Fruit fly (Drosophila melanogaster) whole organism: ENCODE results near the gene CG18507.

Experiments used
- CG8478 ChIP-seq: fragments of >200 bp; optimal IDR thresholded peaks from 2 replicates; lab custom pipeline; 2018; ENCODE audit warnings: inconsistent platforms
- Dll ChIP-seq: fragments of >200 bp; optimal IDR thresholded peaks from 2 replicates; lab custom pipeline; 2017
- EcR ChIP-seq, 2 experiments: fragments of >200 bp; optimal IDR thresholded peaks; 2 replicates each; lab custom pipeline; 2017; ENCODE audit warnings: missing biosample characterization in 2 of 2, missing genetic modification characterization in 2 of 2, missing genetic modification reagents in 2 of 2
- pan ChIP-seq: fragments of >200 bp; optimal IDR thresholded peaks from 2 replicates; lab custom pipeline; 2017
- psq ChIP-seq: fragments of >200 bp; optimal IDR thresholded peaks from 2 replicates; lab custom pipeline; 2017
- usp ChIP-seq: fragments of >200 bp; optimal IDR thresholded peaks from 2 replicates; lab custom pipeline; 2017; ENCODE audit warnings: missing biosample characterization, missing genetic modification characterization, mixed read lengths

CG18507 gene

DNA sequence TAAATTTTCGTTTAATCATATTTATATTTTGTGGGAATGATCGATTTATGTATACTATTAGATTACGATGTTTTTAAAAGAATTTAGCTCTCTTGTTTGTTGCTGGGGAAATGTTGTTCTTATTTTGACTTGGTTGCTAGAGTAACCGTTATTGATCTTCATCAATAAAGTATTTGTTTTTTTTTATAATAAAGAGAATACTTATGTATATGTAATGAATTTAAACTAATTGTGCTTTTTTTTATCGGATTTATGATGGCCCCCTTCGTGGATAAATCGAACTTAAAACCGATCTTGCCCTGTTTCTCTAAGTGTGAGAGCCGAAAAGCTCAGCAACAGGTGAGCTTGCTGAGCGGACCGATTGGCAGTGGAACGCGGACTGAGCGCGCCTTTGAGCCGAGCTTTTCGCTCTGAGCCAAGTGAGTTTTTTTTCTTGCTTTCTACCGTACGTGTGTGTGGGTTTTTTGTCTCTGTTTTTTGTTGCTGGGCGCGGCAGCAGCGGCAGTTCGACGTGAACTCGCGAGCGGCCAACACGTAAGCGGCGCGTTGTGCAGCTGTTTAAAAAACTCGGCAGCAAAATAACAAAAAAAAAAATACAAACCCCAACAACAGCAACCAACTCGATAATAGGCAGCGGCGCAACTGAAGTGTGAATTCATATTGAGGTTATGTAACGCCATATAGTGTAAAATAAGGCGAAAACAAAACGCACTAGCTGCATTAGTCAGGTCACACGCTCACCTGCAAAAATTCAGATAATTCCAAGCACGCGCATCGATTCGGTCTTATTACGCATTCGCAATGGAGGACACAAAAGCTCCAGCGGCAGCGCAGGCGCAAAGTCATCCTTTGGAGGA, at the start of gene CG18507:
TSS of gene CG18507 (plus strand) at position 501 of the 857 bp plus-strand sequence.
- TF ChIP-seq Dll (lab: Kevin White, UChicago) = no peak
- no peak for TF ChIP-seq usp (GFP tag; lab: Kevin White, UChicago)
- TF ChIP-seq pan = no peak
- no peak for TF ChIP-seq EcR (GFP tag; optimal IDR thresholded peaks at IDR 0.05; lab: Kevin White, UChicago)
- no peak for TF ChIP-seq psq (lab: Kevin White, UChicago)
- TF ChIP-seq CG8478 (lab: Kevin White, UChicago) = no peak

DNA sequence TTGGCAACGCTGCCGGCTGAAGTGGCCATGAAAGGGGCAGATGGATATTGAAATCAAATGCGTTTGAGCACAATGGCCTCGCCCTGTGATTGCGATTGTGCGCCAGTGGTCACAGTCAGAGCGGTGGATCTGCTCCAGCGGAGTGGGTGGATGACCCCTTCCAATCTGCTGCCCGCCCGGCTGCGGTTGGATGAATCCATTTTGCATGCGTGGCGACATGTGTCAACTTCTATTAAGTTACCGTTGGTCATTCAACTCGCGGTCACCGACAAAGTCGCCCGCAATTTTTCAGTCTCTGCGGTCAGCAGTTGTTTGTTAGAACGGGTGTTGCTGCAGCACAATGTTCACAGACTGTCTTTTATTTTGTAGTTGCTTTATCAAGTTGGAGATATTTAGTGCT, 49.7 kb upstream of the CG18507 start:
- TF ChIP-seq CG8478 (lab: Kevin White, UChicago) (no peak), Dll (lab: Kevin White, UChicago) (no peak), psq (lab: Kevin White, UChicago) (no peak), EcR (GFP tag; optimal IDR thresholded peaks at IDR 0.05; lab: Kevin White, UChicago) (peak in 1 of 2 experiments; percentile 66), usp (GFP tag; lab: Kevin White, UChicago) (no peak), pan (peak; percentile 11)

DNA sequence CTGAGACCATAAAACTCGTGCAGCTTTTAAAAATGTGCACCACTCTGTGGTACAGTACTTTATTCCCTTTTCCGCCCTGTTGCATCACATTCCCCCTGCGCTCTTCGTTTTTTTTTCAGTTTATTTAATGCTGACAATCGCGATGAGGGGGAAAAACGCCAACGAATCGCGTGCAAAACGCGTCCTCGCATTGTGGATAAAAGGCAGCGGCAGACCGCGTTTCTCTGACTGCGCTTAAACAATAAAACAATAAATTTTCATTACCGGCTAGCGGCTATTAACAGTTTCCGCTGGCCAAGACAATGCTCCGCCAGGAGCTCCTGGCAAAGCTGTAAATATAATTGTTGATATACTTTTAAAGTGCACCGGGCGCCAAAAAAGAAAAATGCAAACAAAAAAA, 35.4 kb upstream of the CG18507 start:
- TF ChIP-seq CG8478 (lab: Kevin White, UChicago) (no peak), EcR (GFP tag; optimal IDR thresholded peaks at IDR 0.05; lab: Kevin White, UChicago) (no peak), psq (lab: Kevin White, UChicago) (no peak), usp (GFP tag; lab: Kevin White, UChicago) (no peak), Dll (lab: Kevin White, UChicago) (no peak), pan (no peak)

DNA sequence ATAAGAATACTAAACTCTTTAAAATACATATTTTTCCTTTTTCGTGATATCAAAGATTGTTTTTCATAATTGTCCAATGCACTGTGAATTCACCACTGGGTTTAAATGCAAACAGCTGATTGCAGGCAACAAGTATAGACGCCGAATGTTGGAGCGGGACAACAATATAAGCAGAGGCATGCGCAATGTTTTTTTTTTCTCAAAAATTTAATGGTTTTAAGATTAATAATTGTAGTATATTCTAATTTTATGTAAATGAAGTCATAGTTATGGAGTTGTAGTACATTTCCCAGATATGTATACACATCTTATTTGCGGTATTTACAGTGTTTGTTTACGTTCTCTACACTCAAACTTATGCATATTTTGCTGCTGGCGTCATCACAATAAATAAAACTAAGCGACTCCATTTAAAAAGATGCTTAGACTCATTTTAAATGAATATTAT, 24.8 kb upstream of the CG18507 start:
- TF ChIP-seq usp (GFP tag; lab: Kevin White, UChicago) (no peak), EcR (GFP tag; optimal IDR thresholded peaks at IDR 0.05; lab: Kevin White, UChicago) (no peak), Dll (lab: Kevin White, UChicago) (no peak), pan (no peak), psq (lab: Kevin White, UChicago) (no peak), CG8478 (lab: Kevin White, UChicago) (peak; percentile 18)

DNA sequence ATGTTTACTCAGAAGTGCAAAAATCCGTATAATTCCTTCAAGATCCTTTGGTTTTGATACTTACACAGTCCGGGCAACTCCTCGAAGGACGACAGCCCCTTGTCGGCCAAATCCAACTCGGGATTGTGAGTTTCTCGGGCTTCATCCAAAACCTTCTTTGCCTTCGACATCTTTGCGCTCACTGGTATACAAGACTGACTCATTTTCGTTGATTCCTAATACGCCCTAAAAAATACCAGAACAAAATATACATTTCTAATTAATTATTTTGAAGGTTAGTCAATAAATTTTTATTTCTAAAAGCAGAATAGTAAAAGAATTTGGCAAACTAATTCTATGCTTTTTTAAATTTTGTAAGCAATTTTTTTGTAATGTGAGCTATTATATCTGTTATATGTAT, 24.3 kb upstream of the CG18507 start:
- TF ChIP-seq EcR (GFP tag; optimal IDR thresholded peaks at IDR 0.05; lab: Kevin White, UChicago) (no peak), usp (GFP tag; lab: Kevin White, UChicago) (no peak), CG8478 (lab: Kevin White, UChicago) (no peak), pan (no peak), Dll (lab: Kevin White, UChicago) (no peak), psq (lab: Kevin White, UChicago) (no peak)

DNA sequence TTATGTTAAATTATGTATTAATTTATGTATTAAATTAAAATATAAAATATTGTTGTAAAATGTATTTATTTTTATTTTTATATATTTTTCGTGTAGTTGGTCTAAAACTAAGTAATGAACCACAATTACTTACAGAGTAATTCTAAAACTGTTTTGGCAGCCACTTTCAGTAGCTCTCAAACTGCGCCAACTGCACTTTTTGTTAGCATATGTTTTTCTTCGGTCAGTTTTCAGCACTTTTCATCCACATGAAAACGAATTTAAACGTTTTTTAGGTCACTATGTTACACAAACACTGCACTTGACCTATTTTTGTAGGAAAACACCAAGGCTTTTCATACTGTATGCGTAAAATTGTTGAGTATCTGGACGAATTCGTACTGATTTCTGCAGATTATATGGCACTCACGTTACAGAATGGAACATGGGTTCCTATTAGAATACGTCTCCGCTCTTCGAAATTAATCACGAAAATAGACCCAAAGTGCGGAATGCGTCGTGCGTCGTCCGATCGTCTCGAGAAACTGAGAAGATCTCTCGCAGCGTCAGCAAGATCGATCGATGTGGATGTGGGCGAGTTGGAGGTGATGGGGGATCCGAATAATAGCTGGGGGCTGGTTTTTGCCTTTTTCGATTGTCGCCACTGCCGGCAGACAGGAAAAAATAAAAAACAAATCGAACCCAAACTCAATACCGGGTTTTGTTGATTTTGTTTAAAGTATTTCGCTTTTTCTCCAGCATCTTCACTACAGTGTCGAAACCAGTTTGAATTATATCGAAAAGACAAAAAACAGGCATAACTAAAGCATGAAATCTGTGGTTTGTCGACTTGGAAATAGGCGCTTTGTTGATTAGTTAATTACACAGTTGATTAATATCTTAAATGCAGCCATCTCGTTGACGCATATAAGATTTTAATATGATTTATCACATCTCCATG, 23.2 kb upstream of the CG18507 start, which contains the start of gene ics:
TSS of gene ics (minus strand) at position 716 of the 940 bp plus-strand sequence.
- TF ChIP-seq Dll (lab: Kevin White, UChicago) (no peak), EcR (GFP tag; optimal IDR thresholded peaks at IDR 0.05; lab: Kevin White, UChicago) (no peak), usp (GFP tag; lab: Kevin White, UChicago) (no peak), pan (no peak), psq (lab: Kevin White, UChicago) (no peak), CG8478 (lab: Kevin White, UChicago) (no peak)

DNA sequence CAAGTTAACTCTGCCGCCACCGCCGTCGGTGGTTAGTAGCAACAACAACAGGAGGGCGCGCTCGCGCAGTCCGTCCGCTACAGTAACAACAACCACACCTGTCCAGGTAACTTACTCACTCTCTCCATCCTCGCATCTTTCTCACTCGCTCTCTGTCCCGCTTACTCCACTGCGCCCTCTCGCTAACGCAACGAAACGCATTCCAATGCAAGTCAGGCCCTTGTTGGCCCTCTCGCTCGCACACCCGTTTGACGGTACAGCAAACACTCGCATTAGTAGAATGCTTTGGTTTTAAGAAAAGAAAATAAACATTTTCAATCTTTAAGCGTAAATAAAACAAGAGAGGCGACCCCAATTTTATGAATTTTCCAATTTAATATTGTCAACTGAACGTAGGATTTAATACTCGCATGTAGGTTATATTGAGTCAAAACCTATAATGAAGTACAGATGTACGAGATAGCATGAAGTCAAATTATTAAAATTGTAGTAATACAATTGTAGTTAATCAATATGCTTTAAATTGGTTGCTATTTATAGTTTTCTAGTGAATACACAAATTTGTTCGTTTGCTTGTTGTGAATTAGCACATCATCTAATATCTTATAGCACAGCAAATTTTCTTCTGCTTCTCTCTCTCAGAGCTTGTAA, 817 bp downstream of the CG18507 start:
- TF ChIP-seq Dll (lab: Kevin White, UChicago) (peak; percentile 52), pan (no peak)

DNA sequence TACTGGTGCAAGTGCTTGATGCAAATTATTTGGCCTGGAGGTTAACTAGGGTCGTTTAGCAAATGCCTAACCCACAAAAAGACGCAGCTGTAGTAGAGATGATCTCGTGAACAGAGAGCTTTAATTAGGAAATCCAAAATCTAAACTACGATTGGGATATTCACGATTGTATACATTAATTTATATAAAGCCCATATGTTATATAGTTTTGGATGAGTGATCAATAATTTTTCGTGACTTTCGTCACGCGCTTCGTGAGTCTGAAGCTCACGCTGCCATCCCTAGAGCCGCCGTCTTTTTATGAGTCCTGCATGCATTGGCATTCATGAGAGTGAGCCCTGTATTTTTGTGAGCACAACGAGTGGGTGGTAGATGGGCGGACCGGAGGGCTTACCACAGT, 33.7 kb downstream of the CG18507 start:
- TF ChIP-seq usp (GFP tag; lab: Kevin White, UChicago) = no peak
- no peak for TF ChIP-seq pan
- TF ChIP-seq CG8478 (lab: Kevin White, UChicago) = no peak
- TF ChIP-seq psq (lab: Kevin White, UChicago) = no peak
- no peak for TF ChIP-seq EcR (GFP tag; optimal IDR thresholded peaks at IDR 0.05; lab: Kevin White, UChicago)
- TF ChIP-seq Dll (lab: Kevin White, UChicago) = no peak

DNA sequence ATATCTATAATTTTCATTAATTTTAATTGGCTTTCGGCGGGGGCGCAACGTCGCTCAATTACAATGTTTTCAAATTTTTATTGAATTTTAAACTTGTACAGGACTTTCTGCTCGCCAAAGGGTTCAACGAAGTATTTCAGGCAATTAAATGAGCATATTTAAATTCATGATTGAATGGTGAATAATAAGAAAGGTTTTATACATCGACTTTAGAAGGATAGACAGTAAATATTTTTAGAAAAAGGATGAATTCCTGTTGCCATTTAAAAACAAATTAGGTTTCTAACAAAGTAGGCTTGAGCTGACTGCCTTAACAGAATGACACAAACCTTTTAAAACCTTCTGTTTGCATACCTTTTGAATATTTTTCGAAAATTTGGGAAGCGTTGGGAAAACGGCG, 42.6 kb downstream of the CG18507 start, which contains the start of gene Gpo3:
TSS of gene Gpo3 (plus strand) at position 301 of the 400 bp plus-strand sequence.
- TF ChIP-seq CG8478 (lab: Kevin White, UChicago) (no peak), usp (GFP tag; lab: Kevin White, UChicago) (no peak), pan (no peak), Dll (lab: Kevin White, UChicago) (no peak), psq (lab: Kevin White, UChicago) (no peak), EcR (GFP tag; optimal IDR thresholded peaks at IDR 0.05; lab: Kevin White, UChicago) (no peak)

DNA sequence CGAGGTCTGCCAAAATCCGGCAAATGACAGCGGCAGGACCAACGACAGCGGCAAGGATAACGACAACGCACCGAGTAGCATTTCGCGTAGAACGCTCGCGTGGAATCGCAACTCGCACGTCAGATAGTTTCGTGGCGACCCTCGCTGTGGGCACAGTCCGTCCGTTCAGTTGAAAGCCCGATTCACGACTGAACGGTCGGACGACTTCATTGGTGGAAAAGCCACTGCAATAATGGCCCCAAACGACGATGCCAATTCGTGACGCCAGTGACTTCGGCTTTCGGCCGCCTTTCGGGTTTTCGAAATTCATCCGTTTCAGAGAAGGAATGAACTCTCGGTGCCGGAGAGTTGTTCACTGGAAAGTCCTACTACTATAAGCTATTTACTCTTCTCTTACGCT, 51.8 kb downstream of the CG18507 start, which contains the start of gene DIP-kappa:
TSS of gene DIP-kappa (minus strand) at position 200 of the 400 bp plus-strand sequence.
- TF ChIP-seq usp (GFP tag; lab: Kevin White, UChicago) = no peak
- TF ChIP-seq EcR (GFP tag; optimal IDR thresholded peaks at IDR 0.05; lab: Kevin White, UChicago) = no peak
- no peak for TF ChIP-seq psq (lab: Kevin White, UChicago)
- no peak for TF ChIP-seq pan
- no peak for TF ChIP-seq Dll (lab: Kevin White, UChicago)
- no peak for TF ChIP-seq CG8478 (lab: Kevin White, UChicago)
